Worm (Caenorhabditis elegans): ENCODE results near the gene F11D11.22.

DNA sequence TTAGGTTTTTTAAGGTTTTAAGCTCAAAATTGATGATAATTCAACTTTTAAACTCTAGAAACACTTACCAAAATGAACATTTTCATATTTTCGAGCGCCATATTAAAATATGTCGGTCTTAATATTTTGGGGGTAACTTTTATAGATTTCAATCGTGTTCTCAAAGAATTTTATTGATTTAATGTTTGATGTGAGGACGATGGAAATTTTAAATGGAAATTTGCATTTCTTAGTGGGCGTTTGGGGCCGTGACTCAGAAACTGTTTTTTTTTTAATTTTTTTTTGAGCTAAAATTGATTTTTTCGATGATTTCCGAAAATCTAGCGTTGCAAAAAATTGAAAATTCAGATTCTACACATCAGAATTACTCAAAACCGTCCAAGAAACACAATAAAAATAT, 41.1 kb downstream of the F11D11.22 start, which contains the start of gene C54E10.10:
- TF ChIP-seq dmd-4 (tag; optimal IDR thresholded peaks at IDR 0.05; ENCODE audit: borderline replicate concordance) (no peak), ama-1 (optimal IDR thresholded peaks at IDR 0.05) (no peak), hlh-30 (tag; optimal IDR thresholded peaks at IDR 0.05; ENCODE audit: insufficient read depth) (no peak)

All from whole organism, late embryonic.